Fruit fly (Drosophila melanogaster) whole organism, adult: ENCODE measurements around the gene Hip1.

Experiments
- CG11617 ChIP-seq: fragments of 200-800 bp; sonication (Bioruptor generic); optimal IDR thresholded peaks from 2 replicates; lab custom pipeline; 2017; ENCODE audit warnings: mild to moderate bottlenecking, missing biosample characterization, missing genetic modification reagents, missing genetic modification characterization
- CG12768 ChIP-seq: fragments of 200-800 bp; sonication (Bioruptor generic); optimal IDR thresholded peaks from 2 replicates; lab custom pipeline; 2017; ENCODE audit warnings: missing biosample characterization, missing genetic modification characterization, mild to moderate bottlenecking, moderate library complexity, missing genetic modification reagents
- CG14711 ChIP-seq: fragments of 200-800 bp; sonication (Bioruptor generic); optimal IDR thresholded peaks from 2 replicates; lab custom pipeline; 2018; ENCODE audit warnings: missing biosample characterization, mild to moderate bottlenecking, missing genetic modification characterization, moderate library complexity
- CG1620 ChIP-seq: fragments of 200-800 bp; sonication (Bioruptor generic); optimal IDR thresholded peaks from 2 replicates; lab custom pipeline; 2016; ENCODE audit warnings: missing biosample characterization, missing genetic modification characterization
- CG33017 ChIP-seq: fragments of 200-800 bp; sonication (Bioruptor generic); optimal IDR thresholded peaks from 2 replicates; lab custom pipeline; 2018; ENCODE audit warnings: missing biosample characterization, mild to moderate bottlenecking, missing genetic modification characterization, moderate library complexity
- CG5204 ChIP-seq: fragments of 200-800 bp; sonication (Bioruptor generic); optimal IDR thresholded peaks from 2 replicates; lab custom pipeline; 2016; ENCODE audit warnings: missing biosample characterization, missing genetic modification characterization
- CG7045 ChIP-seq: fragments of 200-800 bp; sonication (Bioruptor generic); optimal IDR thresholded peaks from 2 replicates; lab custom pipeline; 2017; ENCODE audit warnings: missing biosample characterization, mild to moderate bottlenecking, missing genetic modification characterization
- CG7101 ChIP-seq: fragments of 200-800 bp; sonication (Bioruptor generic); optimal IDR thresholded peaks from 2 replicates; lab custom pipeline; 2018; ENCODE audit warnings: missing biosample characterization, mild to moderate bottlenecking, missing genetic modification characterization, moderate library complexity
- Clk ChIP-seq: fragments of 200-800 bp; sonication (Bioruptor generic); optimal IDR thresholded peaks from 2 replicates; lab custom pipeline; 2017; ENCODE audit warnings: missing biosample characterization, missing genetic modification characterization
- Crg-1 ChIP-seq: fragments of 200-800 bp; sonication (Bioruptor generic); optimal IDR thresholded peaks from 2 replicates; lab custom pipeline; 2016; ENCODE audit warnings: missing biosample characterization, missing genetic modification characterization
- Hr96 ChIP-seq: fragments of 200-800 bp; sonication (Bioruptor generic); optimal IDR thresholded peaks from 2 replicates; lab custom pipeline; 2016; ENCODE audit warnings: missing biosample characterization, missing genetic modification characterization
- Mnt ChIP-seq: fragments of 200-800 bp; sonication (Bioruptor generic); optimal IDR thresholded peaks from 2 replicates; lab custom pipeline; 2016; ENCODE audit warnings: missing biosample characterization, mild to moderate bottlenecking, missing genetic modification characterization
- bab1 ChIP-seq: fragments of 200-800 bp; sonication (Bioruptor generic); optimal IDR thresholded peaks from 3 replicates; lab custom pipeline; 2019; ENCODE audit warnings: missing biosample characterization, mild to moderate bottlenecking, missing genetic modification characterization, moderate library complexity
- cic ChIP-seq: fragments of 200-800 bp; sonication (Bioruptor generic); optimal IDR thresholded peaks from 2 replicates; lab custom pipeline; 2017; ENCODE audit warnings: missing biosample characterization, mild to moderate bottlenecking, missing genetic modification characterization, moderate library complexity
- cnc ChIP-seq, 2 experiments: fragments of >200 bp; optimal IDR thresholded peaks; 2 replicates each; lab custom pipeline; 2017
- kay ChIP-seq: fragments of 200-800 bp; sonication (Bioruptor generic); peaks from one replicate; lab custom pipeline; 2016; ENCODE audit warnings: missing biosample characterization, missing genetic modification characterization, borderline replicate concordance
- ovo ChIP-seq: fragments of 200-800 bp; sonication (Bioruptor generic); optimal IDR thresholded peaks from 2 replicates; lab custom pipeline; 2016; ENCODE audit warnings: missing biosample characterization, missing genetic modification characterization
- pad ChIP-seq: fragments of 200-800 bp; sonication (Bioruptor generic); optimal IDR thresholded peaks from 3 replicates; lab custom pipeline; 2017; ENCODE audit warnings: missing biosample characterization, missing genetic modification characterization, mild to moderate bottlenecking, moderate library complexity, missing genetic modification reagents
- tj ChIP-seq: fragments of 200-800 bp; sonication (Bioruptor generic); optimal IDR thresholded peaks from 3 replicates; lab custom pipeline; 2017; ENCODE audit warnings: missing biosample characterization, mild to moderate bottlenecking, missing genetic modification characterization, moderate library complexity
- toe ChIP-seq: fragments of 200-800 bp; sonication (Bioruptor generic); optimal IDR thresholded peaks from 2 replicates; lab custom pipeline; 2016; ENCODE audit warnings: missing biosample characterization, missing genetic modification characterization

Gene Hip1

dm6 chr3L:12749567-12750535 lies 23.5 kb downstream of the Hip1 start, which contains the start of the genes Klc and CG10984:
Gene Klc (minus strand): TSS chr3L:12750056.
Gene CG10984 (plus strand): TSS chr3L:12750119.
- TF ChIP-seq toe (no peak), CG14711 (tag; lab: Kevin White, UChicago) (peak; percentile 57), Hr96 (GFP tag; lab: Kevin White, UChicago) (no peak), CG33017 (tag; lab: Kevin White, UChicago) (no peak), CG7101 (tag; lab: Kevin White, UChicago) (peak; percentile 2), CG5204 (no peak), tj (GFP tag; lab: Kevin White, UChicago) (peak; percentile 70), Crg-1 (GFP tag; lab: Kevin White, UChicago) (no peak), bab1 (peak; percentile 43), CG11617 (GFP tag; lab: Kevin White, UChicago) (no peak), Clk (no peak), cnc (optimal IDR thresholded peaks at IDR 0.05; lab: Kevin White, UChicago) (no peak), CG7045 (peak; percentile 37), ovo (no peak), pad (GFP tag; lab: Kevin White, UChicago) (no peak), CG12768 (no peak), Mnt (GFP tag; lab: Kevin White, UChicago) (no peak), cic (no peak), kay (GFP tag; lab: Kevin White, UChicago) (no peak), CG1620 (GFP tag; lab: Kevin White, UChicago) (no peak)

DNA sequence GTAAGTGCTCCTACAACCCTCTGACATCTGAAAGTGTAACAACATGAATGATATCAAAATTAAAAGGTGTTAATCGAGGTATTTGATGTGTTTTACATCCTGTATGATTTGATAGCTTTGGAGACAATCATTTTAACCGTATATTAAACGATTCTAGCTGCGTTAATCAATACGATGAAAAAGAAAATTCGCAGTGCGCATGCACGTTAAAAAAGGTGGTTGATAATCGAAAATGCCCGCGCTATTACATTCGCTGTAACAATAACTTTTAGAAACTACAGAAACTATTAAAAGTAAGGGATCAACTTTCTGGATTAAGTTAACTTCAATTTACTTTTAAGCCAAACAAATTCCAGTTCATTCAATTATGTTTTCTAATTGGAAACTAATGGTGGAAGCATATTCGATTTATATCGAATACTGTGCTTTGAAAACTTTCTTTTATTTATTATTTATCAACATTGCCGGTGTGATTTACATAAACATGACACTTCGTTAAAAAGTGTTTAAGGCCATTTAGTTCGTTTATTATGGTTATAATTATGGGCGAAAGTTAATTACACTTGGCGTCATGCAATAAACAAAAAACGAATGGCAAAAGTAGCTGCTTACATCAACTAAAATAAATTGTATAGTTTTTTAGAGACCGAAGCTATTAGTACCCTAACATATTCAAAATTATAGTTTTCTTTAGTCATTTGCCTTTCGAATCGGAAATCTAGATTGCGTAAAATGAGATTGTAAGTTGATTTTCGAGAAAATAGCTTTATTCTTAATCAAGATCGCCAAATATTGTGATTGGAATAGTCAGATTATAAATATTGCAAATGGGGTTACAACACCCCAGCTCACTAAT lies 24.4 kb downstream of the Hip1 start:
- TF ChIP-seq kay (GFP tag; lab: Kevin White, UChicago) (peak; percentile 81), ovo (no peak)

DNA sequence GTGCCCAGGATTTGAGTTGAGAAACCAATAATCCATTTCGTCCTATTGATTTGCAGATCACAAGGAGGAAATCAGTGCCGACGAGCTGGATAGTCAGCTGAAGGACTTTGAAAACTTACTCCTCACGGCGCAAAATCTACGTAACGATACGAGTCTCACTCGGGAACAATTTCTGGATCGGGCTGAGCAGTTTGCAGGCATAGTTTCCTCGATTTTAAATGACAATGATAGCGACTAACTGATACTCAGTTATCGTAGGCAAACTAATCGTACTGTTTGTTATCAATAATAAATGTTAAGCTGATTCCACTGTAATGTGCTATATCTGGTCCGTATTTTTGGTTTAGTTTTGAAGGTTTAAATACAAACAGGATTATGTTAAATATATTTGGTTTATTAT lies 27.1 kb downstream of the Hip1 start:
- TF ChIP-seq CG5204, result no peak
- no peak for TF ChIP-seq CG7101 (tag; lab: Kevin White, UChicago)
- no peak for TF ChIP-seq cic
- no peak for TF ChIP-seq CG11617 (GFP tag; lab: Kevin White, UChicago)
- TF ChIP-seq CG12768, result no peak
- TF ChIP-seq Hr96 (GFP tag; lab: Kevin White, UChicago), result no peak
- TF ChIP-seq bab1, result no peak

DNA sequence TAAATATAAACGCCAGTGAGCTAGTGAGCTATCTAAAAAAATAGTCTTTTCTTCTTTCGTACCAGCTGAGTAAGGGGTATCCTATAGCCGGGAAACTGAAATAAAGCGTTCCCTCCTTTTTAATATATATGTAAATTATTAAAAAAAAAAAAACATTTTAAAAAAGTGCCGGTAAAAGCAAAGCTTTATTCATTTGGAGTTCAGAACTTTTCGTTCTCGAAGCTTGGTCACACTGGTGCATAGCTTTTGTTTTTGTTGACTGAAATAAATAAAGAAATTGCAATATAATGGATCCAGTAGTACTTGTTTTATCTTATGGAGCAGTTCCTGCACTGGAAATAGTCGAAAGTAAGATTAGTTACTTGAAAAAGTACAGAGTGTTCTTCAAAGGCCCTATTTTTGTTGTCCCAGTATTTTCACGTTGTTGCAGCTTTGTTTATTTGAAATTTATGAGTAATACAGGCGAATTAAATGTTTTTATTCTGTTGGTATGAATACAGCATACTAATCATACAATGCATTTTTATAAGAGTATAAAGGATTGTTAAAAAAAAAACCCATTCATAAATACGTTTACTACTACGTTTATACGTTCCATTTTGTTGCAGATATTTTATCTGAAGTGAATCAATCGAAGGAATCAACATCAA lies 28.1 kb downstream of the Hip1 start, which contains the start of gene CG32109:
Gene CG32109 (plus strand): TSS at position 224 of the 650 bp plus-strand sequence.
- TF ChIP-seq bab1, result peak; percentile 36
- TF ChIP-seq kay (GFP tag; lab: Kevin White, UChicago), result peak; percentile 93
- TF ChIP-seq cic, result peak; percentile 18
- no peak for TF ChIP-seq CG12768

DNA sequence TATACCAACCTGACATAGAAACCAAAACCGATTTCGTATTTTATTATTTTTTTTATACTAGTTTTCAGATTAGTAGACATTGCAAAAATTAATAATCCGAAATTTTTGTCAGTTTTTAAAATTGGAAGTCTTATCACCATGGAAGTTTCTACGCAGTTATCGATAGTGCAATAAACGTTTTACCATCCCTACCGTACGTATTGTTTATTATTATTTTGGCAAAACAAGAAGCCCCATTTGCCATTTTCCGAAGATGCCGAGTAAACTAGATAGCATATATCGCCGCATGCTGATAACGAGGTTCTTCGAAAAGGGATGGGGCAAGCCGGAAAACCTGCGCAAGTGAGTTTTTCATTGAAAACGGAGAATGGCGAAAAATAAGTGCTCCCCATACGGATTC lies 31.8 kb downstream of the Hip1 start, which contains the start of gene CG32112:
Gene CG32112 (plus strand): TSS at position 111 of the 400 bp plus-strand sequence.
- no peak for TF ChIP-seq CG7045
- no peak for TF ChIP-seq CG1620 (GFP tag; lab: Kevin White, UChicago)
- no peak for TF ChIP-seq ovo
- peak; percentile 78 for TF ChIP-seq kay (GFP tag; lab: Kevin White, UChicago)
- peak; percentile 34 for TF ChIP-seq CG14711 (tag; lab: Kevin White, UChicago)
- TF ChIP-seq Clk, result no peak
- TF ChIP-seq Crg-1 (GFP tag; lab: Kevin White, UChicago), result no peak
- TF ChIP-seq CG5204, result no peak
- no peak for TF ChIP-seq tj (GFP tag; lab: Kevin White, UChicago)
- no peak for TF ChIP-seq CG12768
- no peak for TF ChIP-seq pad (GFP tag; lab: Kevin White, UChicago)
- TF ChIP-seq CG11617 (GFP tag; lab: Kevin White, UChicago), result peak; percentile 34
- TF ChIP-seq toe, result no peak
- TF ChIP-seq Hr96 (GFP tag; lab: Kevin White, UChicago), result no peak
- TF ChIP-seq Mnt (GFP tag; lab: Kevin White, UChicago), result peak; percentile 14
- no peak for TF ChIP-seq cic
- no peak for TF ChIP-seq CG33017 (tag; lab: Kevin White, UChicago)
- no peak for TF ChIP-seq bab1
- no peak for TF ChIP-seq CG7101 (tag; lab: Kevin White, UChicago)
- TF ChIP-seq cnc (optimal IDR thresholded peaks at IDR 0.05; lab: Kevin White, UChicago), result no peak

dm6 chr3L:12735707-12736106 lies 37.7 kb downstream of the Hip1 start:
- TF ChIP-seq CG12768 (no peak), Hr96 (GFP tag; lab: Kevin White, UChicago) (no peak), Mnt (GFP tag; lab: Kevin White, UChicago) (no peak), kay (GFP tag; lab: Kevin White, UChicago) (no peak), toe (no peak), bab1 (no peak), cic (no peak)
